Worm (Caenorhabditis elegans) whole organism, L4/young adult: Measurements from ENCODE around the gene C17F4.3.

Source experiments
- W03F9.2 ChIP-seq: fragments of 150-350 bp; optimal IDR thresholded peaks from 2 replicates; lab custom pipeline; 2014; ENCODE audit warnings: missing biosample characterization, missing genetic modification characterization
- dao-5 ChIP-seq: sonication (generic microtip); optimal IDR thresholded peaks from 2 replicates; lab custom pipeline; 2016; ENCODE audit warnings: missing genotype, missing genetic modification characterization, moderate library complexity, missing compliant biosample characterization

- TF ChIP-seq dao-5 (tag; lab: Kevin White, UChicago), result no peak
- no peak for TF ChIP-seq W03F9.2 (tag; lab: Kevin White, UChicago)
Measured at ce11 chrII:3241842-3242241, 1.5 kb downstream of the C17F4.3 start.
